Worm (Caenorhabditis elegans): Measurements from ENCODE around the gene nhr-9.

ce11 chrIII:7067385-7067896, 27.8 kb upstream of the nhr-9 start, which contains the start of gene ger-1:
- TF ChIP-seq ceh-39 (tag; optimal IDR thresholded peaks at IDR 0.05), result no peak
- TF ChIP-seq nhr-28 (tag; optimal IDR thresholded peaks at IDR 0.05), result no peak
- TF ChIP-seq unc-62 (GFP tag; optimal IDR thresholded peaks at IDR 0.05), result no peak
- TF ChIP-seq blmp-1 (tag; optimal IDR thresholded peaks at IDR 0.05), result no peak
- no peak for TF ChIP-seq elt-3 (tag; optimal IDR thresholded peaks at IDR 0.05)
- no peak for TF ChIP-seq nhr-76 (tag; optimal IDR thresholded peaks at IDR 0.05)
